Fruit fly (Drosophila melanogaster) whole organism, embryonic: ENCODE results near the gene Cyp313a2.

Experiments used
- Atf-2 ChIP-seq: fragments of 200-800 bp; sonication (Bioruptor generic); optimal IDR thresholded peaks from 2 replicates; lab custom pipeline; 2016; ENCODE audit warnings: missing biosample characterization, missing genetic modification characterization
- Bteb2 ChIP-seq: fragments of 200-800 bp; sonication (Bioruptor generic); optimal IDR thresholded peaks from 2 replicates; lab custom pipeline; 2016; ENCODE audit warnings: missing biosample characterization, missing genetic modification characterization
- C15 ChIP-seq: fragments of 200-800 bp; sonication (Bioruptor generic); IDR thresholded peaks from 3 replicates; pipeline ENCODE4 v1.3.6; 2022; ENCODE audit warnings: missing biosample characterization, missing genetic modification characterization
- CG10274 ChIP-seq: fragments of 200-800 bp; sonication (Bioruptor generic); optimal IDR thresholded peaks from 3 replicates; lab custom pipeline; 2017; ENCODE audit warnings: missing biosample characterization, mild to moderate bottlenecking, missing genetic modification characterization
- CG10462 ChIP-seq: fragments of 200-800 bp; sonication (Bioruptor generic); optimal IDR thresholded peaks from 2 replicates; lab custom pipeline; 2016; ENCODE audit warnings: missing biosample characterization, missing genetic modification characterization
- CG11085 ChIP-seq: fragments of 200-800 bp; sonication (Bioruptor generic); IDR thresholded peaks from 2 replicates; pipeline ENCODE4 v1.3.6; 2022; ENCODE audit warnings: missing biosample characterization, missing genetic modification characterization
- CG11723 ChIP-seq: fragments of 200-800 bp; sonication (Bioruptor generic); optimal IDR thresholded peaks from 2 replicates; lab custom pipeline; 2017; ENCODE audit warnings: missing biosample characterization, mild to moderate bottlenecking, missing genetic modification characterization
- CG12299 ChIP-seq: fragments of 200-800 bp; sonication (Bioruptor generic); optimal IDR thresholded peaks from 2 replicates; lab custom pipeline; 2018; ENCODE audit warnings: missing biosample characterization, mild to moderate bottlenecking, missing genetic modification characterization
- CG12659 ChIP-seq: fragments of 200-800 bp; sonication (Bioruptor generic); optimal IDR thresholded peaks from 3 replicates; lab custom pipeline; 2017; ENCODE audit warnings: mild to moderate bottlenecking, missing biosample characterization, missing genetic modification reagents, missing genetic modification characterization
- CG14860 ChIP-seq: fragments of 200-800 bp; sonication (Bioruptor generic); IDR thresholded peaks from 3 replicates; pipeline ENCODE4 v1.3.6; 2022; ENCODE audit warnings: missing biosample characterization, missing genetic modification characterization; ENCODE audit not compliant: partially characterized antibody
- CG16813 ChIP-seq: fragments of 200-800 bp; sonication (Bioruptor generic); IDR thresholded peaks from 3 replicates; pipeline ENCODE4 v1.3.6; 2022; ENCODE audit warnings: missing biosample characterization, missing genetic modification characterization; ENCODE audit not compliant: partially characterized antibody
- CG17359 ChIP-seq: fragments of 200-800 bp; sonication (Bioruptor generic); optimal IDR thresholded peaks from 3 replicates; lab custom pipeline; 2018; ENCODE audit warnings: missing biosample characterization, mild to moderate bottlenecking, missing genetic modification characterization, moderate library complexity
- CG17802 ChIP-seq: fragments of 200-800 bp; sonication (Bioruptor generic); optimal IDR thresholded peaks from 2 replicates; lab custom pipeline; 2018; ENCODE audit warnings: missing biosample characterization, mild to moderate bottlenecking, missing genetic modification characterization, moderate library complexity
- CG18599 ChIP-seq: fragments of 200-800 bp; sonication (Bioruptor generic); optimal IDR thresholded peaks from 3 replicates; lab custom pipeline; 2017; ENCODE audit warnings: missing biosample characterization, missing genetic modification characterization, mild to moderate bottlenecking, moderate library complexity, missing genetic modification reagents
- CG3163 ChIP-seq: fragments of 200-800 bp; sonication (Bioruptor generic); optimal IDR thresholded peaks from 3 replicates; lab custom pipeline; 2016; ENCODE audit warnings: missing biosample characterization, missing genetic modification characterization
- CG4707 ChIP-seq: fragments of 200-800 bp; sonication (Bioruptor generic); optimal IDR thresholded peaks from 2 replicates; lab custom pipeline; 2018; ENCODE audit warnings: missing biosample characterization, mild to moderate bottlenecking, missing genetic modification characterization, moderate library complexity
- CG5245 ChIP-seq: fragments of 200-800 bp; sonication (Bioruptor generic); optimal IDR thresholded peaks from 3 replicates; lab custom pipeline; 2016; ENCODE audit warnings: missing biosample characterization, missing genetic modification characterization
- CG6175 ChIP-seq: fragments of 200-800 bp; sonication (Bioruptor generic); IDR thresholded peaks from 3 replicates; pipeline ENCODE4 v1.3.6; 2022; ENCODE audit warnings: missing biosample characterization, missing genetic modification characterization
- CG6765 ChIP-seq: fragments of 200-800 bp; sonication (Bioruptor generic); optimal IDR thresholded peaks from 3 replicates; lab custom pipeline; 2017; ENCODE audit warnings: missing biosample characterization, mild to moderate bottlenecking, missing genetic modification characterization
- CG7963 ChIP-seq: fragments of 200-800 bp; sonication (Bioruptor generic); IDR thresholded peaks from 3 replicates; pipeline ENCODE4 v1.3.6; 2022; ENCODE audit warnings: missing biosample characterization, missing genetic modification characterization; ENCODE audit not compliant: partially characterized antibody
- CG7987 ChIP-seq: fragments of 200-800 bp; sonication (Bioruptor generic); optimal IDR thresholded peaks from 2 replicates; lab custom pipeline; 2018; ENCODE audit warnings: missing biosample characterization, mild to moderate bottlenecking, missing genetic modification characterization, moderate library complexity
- CG9932 ChIP-seq: fragments of 200-800 bp; sonication (Bioruptor generic); IDR thresholded peaks from 2 replicates; pipeline ENCODE4 v1.3.6; 2022; ENCODE audit warnings: missing biosample characterization, missing genetic modification characterization
- CTCF ChIP-seq: fragments of 200-800 bp; sonication (Bioruptor generic); optimal IDR thresholded peaks from 2 replicates; lab custom pipeline; 2017; ENCODE audit warnings: missing biosample characterization, mild to moderate bottlenecking, missing genetic modification characterization, moderate library complexity
- D19A ChIP-seq: fragments of 200-800 bp; optimal IDR thresholded peaks from 3 replicates; lab custom pipeline; 2019; ENCODE audit warnings: missing biosample characterization, mild to moderate bottlenecking, missing genetic modification characterization, moderate library complexity
- Dll ChIP-seq: fragments of 200-800 bp; sonication (Bioruptor generic); IDR thresholded peaks from 4 replicates; pipeline ENCODE4 v1.3.6; 2022; ENCODE audit warnings: missing biosample characterization, missing genetic modification characterization; ENCODE audit not compliant: partially characterized antibody
- Dp ChIP-seq: fragments of 200-800 bp; sonication (Bioruptor generic); optimal IDR thresholded peaks from 2 replicates; lab custom pipeline; 2018; ENCODE audit warnings: missing biosample characterization, mild to moderate bottlenecking, missing genetic modification characterization, moderate library complexity
- Eip74EF ChIP-seq, 2 experiments: fragments of 200-800 bp in 1 of 2; fragments of >200 bp in 1 of 2; sonication (Bioruptor generic) in 1 of 2; optimal IDR thresholded peaks; 2 replicates each; lab custom pipeline; 2017 to 2019; ENCODE audit warnings: missing biosample characterization in 2 of 2, missing genetic modification characterization in 2 of 2, mild to moderate bottlenecking in 1 of 2, moderate library complexity in 1 of 2
- Kr ChIP-seq: fragments of 200-800 bp; sonication (Bioruptor generic); optimal IDR thresholded peaks from 2 replicates; lab custom pipeline; 2017; ENCODE audit warnings: missing biosample characterization, mild to moderate bottlenecking, missing genetic modification characterization
- Opbp ChIP-seq: fragments of 200-800 bp; sonication (Bioruptor generic); IDR thresholded peaks from 3 replicates; pipeline ENCODE4 v1.3.6; 2022; ENCODE audit warnings: missing biosample characterization, missing genetic modification characterization; ENCODE audit not compliant: partially characterized antibody
- Taf1 ChIP-seq: fragments of 200-800 bp; sonication (Bioruptor generic); IDR thresholded peaks from 2 replicates; pipeline ENCODE4 v1.3.6; 2022; ENCODE audit warnings: missing biosample characterization, missing genetic modification characterization
- ash1 ChIP-seq: fragments of 200-800 bp; sonication (Bioruptor generic); optimal IDR thresholded peaks from 2 replicates; lab custom pipeline; 2018; ENCODE audit warnings: missing biosample characterization, mild to moderate bottlenecking, missing genetic modification characterization
- ato ChIP-seq: fragments of 200-800 bp; sonication (Bioruptor generic); IDR thresholded peaks from 2 replicates; pipeline ENCODE4 v1.3.6; 2022; ENCODE audit warnings: missing biosample characterization, missing genetic modification characterization; ENCODE audit not compliant: partially characterized antibody
- az2 ChIP-seq: fragments of 200-800 bp; sonication (Bioruptor generic); optimal IDR thresholded peaks from 3 replicates; lab custom pipeline; 2016; ENCODE audit warnings: missing biosample characterization, missing genetic modification characterization
- bbx ChIP-seq: fragments of 200-800 bp; sonication (Bioruptor generic); IDR thresholded peaks from 2 replicates; pipeline ENCODE4 v1.3.6; 2022; ENCODE audit warnings: missing biosample characterization, missing genetic modification characterization; ENCODE audit not compliant: partially characterized antibody
- ci ChIP-seq: fragments of 200-800 bp; sonication (Bioruptor generic); IDR thresholded peaks from 3 replicates; pipeline ENCODE4 v1.3.6; 2022; ENCODE audit warnings: missing biosample characterization, missing genetic modification characterization
- fu2 ChIP-seq: fragments of 200-800 bp; sonication (Bioruptor generic); optimal IDR thresholded peaks from 2 replicates; lab custom pipeline; 2016; ENCODE audit warnings: missing biosample characterization, missing genetic modification characterization
- gem ChIP-seq: fragments of 200-800 bp; sonication (Bioruptor generic); optimal IDR thresholded peaks from 2 replicates; lab custom pipeline; 2019; ENCODE audit warnings: missing biosample characterization, mild to moderate bottlenecking, missing genetic modification characterization, moderate library complexity
- grau ChIP-seq: fragments of 200-800 bp; optimal IDR thresholded peaks from 3 replicates; lab custom pipeline; 2019; ENCODE audit warnings: missing biosample characterization, mild to moderate bottlenecking, missing genetic modification characterization, moderate library complexity
- lov ChIP-seq, 2 experiments: fragments of 200-800 bp in 1 of 2; fragments of >200 bp in 1 of 2; sonication (Bioruptor generic) in 1 of 2; IDR thresholded peaks in 1 of 2; optimal IDR thresholded peaks in 1 of 2; 2 replicates in 1 of 2; 3 replicates in 1 of 2; pipeline versions ENCODE4 v1.3.6 to Lab custom; 2017 to 2022; ENCODE audit warnings: missing biosample characterization in 1 of 2, missing genetic modification characterization in 1 of 2
- mirr ChIP-seq: fragments of 200-800 bp; sonication (Bioruptor generic); optimal IDR thresholded peaks from 3 replicates; lab custom pipeline; 2018; ENCODE audit warnings: missing biosample characterization, mild to moderate bottlenecking, missing genetic modification characterization
- otp ChIP-seq: fragments of 200-800 bp; sonication (Bioruptor generic); IDR thresholded peaks from 3 replicates; pipeline ENCODE4, ENCODE4 v1.3.6; 2022; ENCODE audit warnings: missing biosample characterization, missing genetic modification characterization
- pan ChIP-seq, 4 experiments: fragments of >200 bp in 3 of 4; fragments of 200-800 bp in 1 of 4; sonication (Bioruptor generic) in 1 of 4; optimal IDR thresholded peaks in 3 of 4; IDR thresholded peaks in 1 of 4; 2 replicates each; pipeline versions ENCODE4 v1.3.6 to Lab custom; 2017 to 2022; ENCODE audit warnings: missing biosample characterization in 2 of 4, missing genetic modification characterization in 2 of 4, mixed read lengths in 1 of 4
- pho ChIP-seq: fragments of 200-800 bp; sonication (Bioruptor generic); optimal IDR thresholded peaks from 2 replicates; lab custom pipeline; 2016; ENCODE audit warnings: missing biosample characterization, missing genetic modification characterization
- salm ChIP-seq: fragments of 200-800 bp; sonication (Bioruptor generic); optimal IDR thresholded peaks from 2 replicates; lab custom pipeline; 2018; ENCODE audit warnings: missing biosample characterization, mild to moderate bottlenecking, missing genetic modification characterization
- so ChIP-seq: fragments of 200-800 bp; sonication (Bioruptor generic); IDR thresholded peaks from 3 replicates; pipeline ENCODE4 v1.3.6; 2022; ENCODE audit warnings: missing biosample characterization, missing genetic modification characterization
- stc ChIP-seq: fragments of 200-800 bp; sonication (Bioruptor generic); IDR thresholded peaks from 2 replicates; pipeline ENCODE4 v1.3.6; 2022; ENCODE audit warnings: missing biosample characterization, missing genetic modification characterization
- sug ChIP-seq: fragments of 200-800 bp; optimal IDR thresholded peaks from 2 replicates; lab custom pipeline; 2019; ENCODE audit warnings: missing biosample characterization, mild to moderate bottlenecking, missing genetic modification characterization, moderate library complexity
- tna ChIP-seq: fragments of 200-800 bp; sonication (Bioruptor generic); IDR thresholded peaks from 2 replicates; pipeline ENCODE4 v1.3.6; 2022; ENCODE audit warnings: missing biosample characterization, missing genetic modification characterization; ENCODE audit not compliant: partially characterized antibody

The Cyp313a2 gene

DNA sequence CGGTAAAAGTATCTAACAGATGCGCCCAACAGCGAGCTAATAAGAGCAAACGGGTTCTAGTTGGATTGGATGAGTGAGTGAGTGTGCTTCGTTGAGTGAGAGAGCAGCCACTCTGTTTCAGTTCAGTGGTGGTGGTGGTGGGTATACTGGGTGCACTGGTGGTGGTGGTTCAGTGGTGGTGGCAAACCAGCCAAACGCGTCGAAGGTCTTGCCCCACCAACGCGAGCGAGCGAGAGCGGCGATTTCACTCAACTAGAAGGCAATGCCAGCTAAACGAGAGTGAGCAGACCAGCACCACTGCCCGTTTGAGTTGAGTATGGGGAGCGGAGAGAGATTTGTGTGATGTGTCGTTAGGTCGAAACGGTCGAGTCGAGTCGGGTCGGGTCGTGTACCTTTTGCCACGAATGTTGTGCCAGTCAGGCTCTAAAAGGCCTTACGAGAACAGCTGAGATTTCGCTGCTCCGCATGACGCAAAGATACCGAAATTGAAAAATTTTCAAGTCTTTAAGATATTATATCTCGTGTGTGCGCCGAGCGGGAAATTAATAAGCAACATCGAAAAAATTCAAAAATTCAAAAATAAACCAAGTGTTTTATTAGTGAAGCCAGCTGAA lies 44.1 kb upstream of the Cyp313a2 start (continued):
- TF ChIP-seq mirr (GFP tag; lab: Kevin White, UChicago) (peak; percentile 12), Dll (GFP tag; lab: Robert Waterston, UW) (peak; percentile 49; the same call in 1 of the 4 replicates), az2 (GFP tag; lab: Kevin White, UChicago) (no peak), bbx (GFP tag; lab: Robert Waterston, UW) (peak; percentile 89), CG6765 (GFP tag; lab: Kevin White, UChicago) (no peak), ci (GFP tag; lab: Robert Waterston, UW) (peak; percentile 22; the same call in 1 of the 3 replicates), CG12659 (no peak), CG6175 (peak; percentile 89), CG5245 (GFP tag; lab: Kevin White, UChicago) (no peak), CTCF (GFP tag; lab: Kevin White, UChicago) (peak; percentile 54), lov (optimal IDR thresholded peaks at IDR 0.05; lab: Kevin White, UChicago) (no peak), lov (GFP tag; IDR thresholded peaks at IDR 0.05; lab: Robert Waterston, UW) (no peak), ash1 (GFP tag; lab: Kevin White, UChicago) (no peak), Opbp (GFP tag; lab: Robert Waterston, UW) (peak; percentile 81; the same call in 2 of the 3 replicates), C15 (GFP tag; lab: Robert Waterston, UW) (no peak), Bteb2 (no peak), CG11723 (GFP tag; lab: Kevin White, UChicago) (no peak), CG11085 (GFP tag; lab: Robert Waterston, UW) (no peak), tna (peak; percentile 82), sug (tag; lab: Kevin White, UChicago) (peak; percentile 55), CG14860 (GFP tag; lab: Robert Waterston, UW) (0 out of 3 replicates have a peak, but pooled peaks have one; percentile 50), Taf1 (GFP tag; lab: Robert Waterston, UW) (no peak), Dp (GFP tag; lab: Kevin White, UChicago) (no peak), CG10274 (GFP tag; lab: Kevin White, UChicago) (no peak), CG4707 (GFP tag; lab: Kevin White, UChicago) (no peak), Kr (no peak), CG3163 (GFP tag; lab: Kevin White, UChicago) (no peak), gem (tag; lab: Kevin White, UChicago) (no peak), CG12299 (tag; lab: Kevin White, UChicago) (no peak), CG7963 (GFP tag; lab: Robert Waterston, UW) (peak; percentile 52; the same call in 2 of the 3 replicates), ato (GFP tag; lab: Robert Waterston, UW) (peak; percentile 65), CG17359 (tag; lab: Kevin White, UChicago) (no peak), CG10462 (GFP tag; lab: Kevin White, UChicago) (no peak), CG18599 (GFP tag; lab: Kevin White, UChicago) (no peak), pan (optimal IDR thresholded peaks at IDR 0.05; lab: Kevin White, UChicago) (no peak), pan (GFP tag; optimal IDR thresholded peaks at IDR 0.05 in 1 of 2, IDR thresholded peaks at IDR 0.05 in 1 of 2) (no peak), CG17802 (no peak), CG9932 (GFP tag; lab: Robert Waterston, UW) (0 out of 2 replicates have a peak, but pooled peaks have one; percentile 8), fu2 (no peak), Eip74EF (GFP tag; optimal IDR thresholded peaks at IDR 0.05; lab: Kevin White, UChicago) (no peak), otp (no peak), D19A (tag; lab: Kevin White, UChicago) (no peak), CG16813 (GFP tag; lab: Robert Waterston, UW) (peak; percentile 55; the same call in 1 of the 3 replicates), pho (GFP tag; lab: Kevin White, UChicago) (no peak), salm (no peak), CG7987 (GFP tag; lab: Kevin White, UChicago) (no peak), grau (tag; lab: Kevin White, UChicago) (no peak), stc (GFP tag; lab: Robert Waterston, UW) (no peak), so (GFP tag; lab: Robert Waterston, UW) (no peak), Atf-2 (GFP tag; lab: Kevin White, UChicago) (no peak)
